Worm (Caenorhabditis elegans): ENCODE results near the gene Y53F4B.25.

Gene Y53F4B.25

DNA sequence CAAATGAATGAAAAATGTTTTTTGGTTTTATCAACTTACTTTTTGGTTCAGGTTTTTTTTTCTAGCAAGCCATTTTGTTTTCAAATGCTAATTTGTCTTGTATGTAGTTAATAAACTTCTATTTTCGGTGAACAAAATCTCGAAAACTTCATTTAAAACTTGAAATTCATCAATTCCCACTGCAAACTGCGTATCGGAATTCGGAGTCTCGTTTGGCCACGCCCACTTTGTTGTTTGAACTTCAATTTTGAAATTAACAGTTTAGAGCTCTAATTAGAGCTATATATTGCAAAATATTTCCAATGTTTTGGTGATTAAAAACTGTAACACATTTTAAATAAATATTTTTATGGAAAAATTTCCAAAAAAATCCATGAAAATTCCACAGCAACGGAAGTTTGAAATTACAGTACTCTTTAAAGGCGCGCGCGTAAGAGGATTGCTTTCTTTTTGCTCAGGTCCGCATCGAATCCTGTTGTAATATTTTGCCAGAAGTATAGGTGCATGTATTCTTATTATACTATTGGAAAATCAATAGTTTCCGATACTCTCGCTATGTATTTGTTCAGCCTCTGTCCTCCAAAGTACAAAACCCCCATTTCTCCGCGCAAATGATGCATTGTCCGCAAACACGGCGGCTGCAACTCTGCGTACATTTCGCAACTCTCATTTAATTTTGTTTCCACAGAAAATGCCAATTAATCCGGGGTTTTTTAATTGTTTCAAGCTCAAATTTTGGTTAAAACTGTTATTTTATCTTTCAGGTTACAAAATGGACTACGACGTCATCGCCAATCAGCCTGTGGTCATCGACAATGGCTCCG, 16.2 kb upstream of the Y53F4B.25 start, which contains the start of gene arp-1 (continued):
- TF ChIP-seq nhr-48 (tag; optimal IDR thresholded peaks at IDR 0.05) (no peak), lin-38 (GFP tag; IDR thresholded peaks at IDR 0.05) (peak; percentile 32; the same call in 1 of the 2 replicates), egl-43 (GFP tag; IDR thresholded peaks at IDR 0.05) (no peak), spr-3 (GFP tag; optimal IDR thresholded peaks at IDR 0.05) (peak; percentile 92), mxl-2 (GFP tag; conservative IDR thresholded peaks at IDR 0.05) (no peak), duxl-1 (tag; optimal IDR thresholded peaks at IDR 0.05; ENCODE audit: poor library complexity) (no peak), fos-1 (tag; optimal IDR thresholded peaks at IDR 0.05) (no peak), lin-29 (GFP tag; IDR thresholded peaks at IDR 0.05) (no peak), arid-1 (GFP tag; conservative IDR thresholded peaks at IDR 0.05) (no peak), vab-7 (GFP tag; IDR thresholded peaks at IDR 0.05) (no peak), nhr-11 (tag; optimal IDR thresholded peaks at IDR 0.05) (no peak), madf-5 (GFP tag; IDR thresholded peaks at IDR 0.05) (no peak), F10B5.3 (tag; optimal IDR thresholded peaks at IDR 0.05) (no peak), mdt-29 (GFP tag; IDR thresholded peaks at IDR 0.05) (no peak), unc-130 (GFP tag; optimal IDR thresholded peaks at IDR 0.05) (no peak), jun-1 (tag; optimal IDR thresholded peaks at IDR 0.05) (no peak), hmg-1.1 (GFP tag; IDR thresholded peaks at IDR 0.05) (peak; percentile 60), skn-1 (tag; optimal IDR thresholded peaks at IDR 0.05) (no peak), mep-1 (tag; optimal IDR thresholded peaks at IDR 0.05) (peak; percentile 68), nhr-10 (tag; optimal IDR thresholded peaks at IDR 0.05) (no peak), pha-4 (GFP tag; IDR thresholded peaks at IDR 0.05) (no peak), pha-4 (tag; optimal IDR thresholded peaks at IDR 0.05) (peak; percentile 65), snpc-1.2 (GFP tag; IDR thresholded peaks at IDR 0.05) (no peak), egl-27 (tag; optimal IDR thresholded peaks at IDR 0.05) (no peak), ceh-62 (tag; optimal IDR thresholded peaks at IDR 0.05) (no peak), Y105C5A.15 (GFP tag; IDR thresholded peaks at IDR 0.05) (no peak), Y75B8A.6 (GFP tag; IDR thresholded peaks at IDR 0.05) (no peak), hlh-11 (tag; optimal IDR thresholded peaks at IDR 0.05) (no peak), F37D6.2 (tag; optimal IDR thresholded peaks at IDR 0.05) (no peak), Y48G9A.11 (GFP tag; IDR thresholded peaks at IDR 0.05) (peak; percentile 80), daf-12 (tag; optimal IDR thresholded peaks at IDR 0.05) (no peak), dpl-1 (GFP tag; optimal IDR thresholded peaks at IDR 0.05) (peak; percentile 57), sdz-12 (GFP tag; optimal IDR thresholded peaks at IDR 0.05) (no peak), daf-19 (GFP tag; conservative IDR thresholded peaks at IDR 0.05) (no peak), ctbp-1 (GFP tag; IDR thresholded peaks at IDR 0.05) (no peak), lin-13 (GFP tag; optimal IDR thresholded peaks at IDR 0.05) (peak; percentile 42), dmd-8 (GFP tag; IDR thresholded peaks at IDR 0.05) (no peak), zag-1 (tag; optimal IDR thresholded peaks at IDR 0.05) (no peak), attf-4 (tag; optimal IDR thresholded peaks at IDR 0.05) (no peak), daf-16 (GFP tag; optimal IDR thresholded peaks at IDR 0.05) (no peak), daf-16 (tag; optimal IDR thresholded peaks at IDR 0.05) (peak; percentile 9)

DNA sequence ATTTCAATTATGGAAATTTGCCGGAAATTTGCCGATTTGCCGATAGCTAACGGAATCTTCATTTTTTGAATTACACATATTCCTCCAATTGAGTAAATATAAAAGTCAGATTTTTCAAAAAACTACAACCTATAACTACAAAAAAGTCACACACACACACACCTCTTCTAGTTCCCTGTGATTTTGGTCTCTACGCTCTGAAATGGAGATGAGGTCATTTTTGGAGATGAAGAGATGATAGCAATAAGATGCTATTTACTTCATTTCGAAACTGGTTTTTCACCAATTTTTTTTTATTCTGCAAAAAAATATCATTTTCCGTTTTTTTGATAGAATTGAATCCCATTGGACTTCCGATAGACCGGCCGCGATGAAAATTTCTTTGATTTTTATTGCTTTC, 11.8 kb upstream of the Y53F4B.25 start, which contains the start of gene Y53F4B.23:
Y53F4B.23 (plus strand) TSS at position 312 of the 400 bp plus-strand sequence.
- TF ChIP-seq nhr-28 (tag; optimal IDR thresholded peaks at IDR 0.05) (peak; percentile 93), ceh-62 (tag; optimal IDR thresholded peaks at IDR 0.05) (no peak), hlh-11 (tag; optimal IDR thresholded peaks at IDR 0.05) (no peak)

All from whole organism, L4 larva.